Worm (Caenorhabditis elegans): ENCODE results near the gene sec-5.

DNA sequence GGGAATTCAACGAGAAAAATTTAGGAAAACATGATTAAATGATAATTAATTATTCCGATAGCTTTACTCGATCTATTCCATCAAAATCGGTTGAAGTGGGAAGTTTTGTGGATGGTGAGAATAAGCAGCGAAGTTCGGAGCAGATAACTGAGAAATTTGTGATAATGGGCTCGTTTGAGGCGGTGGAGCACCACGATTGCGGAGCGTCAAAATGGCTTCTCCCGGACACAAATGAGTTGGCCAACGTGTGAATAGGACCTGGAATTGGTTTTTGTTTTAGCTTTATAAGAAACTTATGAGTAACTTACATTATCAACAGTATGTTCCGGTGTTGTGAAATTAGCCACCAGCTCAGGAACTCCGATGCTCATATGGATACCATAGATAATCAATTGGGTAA lies 1.9 kb upstream of the sec-5 start:
- TF ChIP-seq him-1 (tag; optimal IDR thresholded peaks at IDR 0.05): no peak
- no peak for TF ChIP-seq dao-5 (tag; optimal IDR thresholded peaks at IDR 0.05)
- TF ChIP-seq W03F9.2 (tag; optimal IDR thresholded peaks at IDR 0.05): no peak

Measured in whole organism, L4/young adult.